Worm (Caenorhabditis elegans) whole organism, midembryonic: Measurements from ENCODE around the gene C47D12.5.

ENCODE experiments used
- T22C8.4 ChIP-seq: fragments of 200-800 bp; sonication (Bioruptor generic); IDR thresholded peaks from 2 replicates; pipeline ENCODE4 v1.3.6; 2022; ENCODE audit warnings: missing genetic modification characterization, missing compliant biosample characterization
- cog-1 ChIP-seq: sonication (generic microtip); optimal IDR thresholded peaks from 2 replicates; lab custom pipeline; 2016; ENCODE audit warnings: missing genetic modification characterization, missing compliant biosample characterization
- flt-1 ChIP-seq: fragments of 200-800 bp; sonication (Bioruptor generic); IDR thresholded peaks from 2 replicates; pipeline ENCODE4 v1.3.6; 2022; ENCODE audit warnings: missing genetic modification characterization, missing compliant biosample characterization
- klf-2 ChIP-seq: fragments of 200-800 bp; sonication (Bioruptor generic); conservative IDR thresholded peaks from 2 replicates; pipeline ENCODE4 v1.3.6; 2022; ENCODE audit warnings: missing genetic modification reagents, missing genetic modification characterization, missing compliant biosample characterization
- med-1 ChIP-seq: sonication (generic microtip); optimal IDR thresholded peaks from 2 replicates; lab custom pipeline; 2017; ENCODE audit warnings: missing genetic modification characterization, mild to moderate bottlenecking, missing compliant biosample characterization, antibody characterized with exemption, missing genetic modification reagents; ENCODE audit not compliant: insufficient read depth
- ref-1 ChIP-seq: fragments of 200-800 bp; sonication (Bioruptor generic); conservative IDR thresholded peaks from 2 replicates; pipeline ENCODE4 v1.3.6; 2022; ENCODE audit warnings: missing genetic modification reagents, missing genetic modification characterization, missing compliant biosample characterization
- tab-1 ChIP-seq: fragments of 200-800 bp; sonication (Bioruptor generic); IDR thresholded peaks from 2 replicates; pipeline ENCODE4 v1.3.6; 2022; ENCODE audit warnings: missing genetic modification characterization, missing compliant biosample characterization
- ztf-23 ChIP-seq: fragments of 200-800 bp; sonication (Bioruptor generic); IDR thresholded peaks from 2 replicates; pipeline ENCODE4 v1.3.6; 2022; ENCODE audit warnings: missing genetic modification reagents, missing genetic modification characterization, missing compliant biosample characterization
- ztf-29 ChIP-seq: fragments of 200-800 bp; sonication (Bioruptor generic); IDR thresholded peaks from 2 replicates; pipeline ENCODE4 v1.3.6; 2022; ENCODE audit warnings: missing genetic modification reagents, missing genetic modification characterization, missing compliant biosample characterization

Gene C47D12.5

ce11 chrII:11724362-11724761 lies 39.3 kb upstream of the C47D12.5 start:
- TF ChIP-seq flt-1 (GFP tag; lab: Robert Waterston, UW) = no peak
- TF ChIP-seq med-1 (GFP tag; lab: Kevin White, UChicago) = no peak
- no peak for TF ChIP-seq klf-2 (GFP tag; lab: Robert Waterston, UW)
- no peak for TF ChIP-seq T22C8.4
- no peak for TF ChIP-seq ztf-23 (GFP tag; lab: Robert Waterston, UW)
- no peak for TF ChIP-seq ztf-29 (GFP tag; lab: Robert Waterston, UW)
- TF ChIP-seq tab-1 (GFP tag; lab: Robert Waterston, UW) = no peak
- TF ChIP-seq ref-1 (GFP tag; lab: Robert Waterston, UW) = no peak
- no peak for TF ChIP-seq cog-1 (tag; lab: Kevin White, UChicago)

- TF ChIP-seq tab-1 (GFP tag; lab: Robert Waterston, UW) (no peak), ztf-23 (GFP tag; lab: Robert Waterston, UW) (no peak), ztf-29 (GFP tag; lab: Robert Waterston, UW) (no peak), cog-1 (tag; lab: Kevin White, UChicago) (no peak), flt-1 (GFP tag; lab: Robert Waterston, UW) (no peak), med-1 (GFP tag; lab: Kevin White, UChicago) (no peak), T22C8.4 (no peak), klf-2 (GFP tag; lab: Robert Waterston, UW) (no peak), ref-1 (GFP tag; lab: Robert Waterston, UW) (no peak)
These were observed 38.8 kb upstream of the C47D12.5 start, which contains the start of gene ldh-1 for ce11 chrII:11723904-11724303. ldh-1 (plus strand) TSS chrII:11724204.

- no peak for TF ChIP-seq ztf-23 (GFP tag; lab: Robert Waterston, UW)
- no peak for TF ChIP-seq T22C8.4
- no peak for TF ChIP-seq flt-1 (GFP tag; lab: Robert Waterston, UW)
- TF ChIP-seq ref-1 (GFP tag; lab: Robert Waterston, UW) = no peak
- no peak for TF ChIP-seq tab-1 (GFP tag; lab: Robert Waterston, UW)
- no peak for TF ChIP-seq klf-2 (GFP tag; lab: Robert Waterston, UW)
- TF ChIP-seq cog-1 (tag; lab: Kevin White, UChicago) = no peak
- TF ChIP-seq ztf-29 (GFP tag; lab: Robert Waterston, UW) = no peak
- TF ChIP-seq med-1 (GFP tag; lab: Kevin White, UChicago) = no peak
These were observed 37.1 kb upstream of the C47D12.5 start for ce11 chrII:11722164-11722563.

- TF ChIP-seq med-1 (GFP tag; lab: Kevin White, UChicago) (no peak), tab-1 (GFP tag; lab: Robert Waterston, UW) (0 out of 2 replicates have a peak, but pooled peaks have one; percentile 24)
These were observed 36.5 kb upstream of the C47D12.5 start for ce11 chrII:11721604-11722003.

ce11 chrII:11720819-11721218 lies 35.7 kb upstream of the C47D12.5 start:
- no peak for TF ChIP-seq ztf-29 (GFP tag; lab: Robert Waterston, UW)
- no peak for TF ChIP-seq ref-1 (GFP tag; lab: Robert Waterston, UW)
- no peak for TF ChIP-seq tab-1 (GFP tag; lab: Robert Waterston, UW)
- no peak for TF ChIP-seq flt-1 (GFP tag; lab: Robert Waterston, UW)
- no peak for TF ChIP-seq cog-1 (tag; lab: Kevin White, UChicago)
- TF ChIP-seq ztf-23 (GFP tag; lab: Robert Waterston, UW) = no peak
- TF ChIP-seq klf-2 (GFP tag; lab: Robert Waterston, UW) = no peak
- TF ChIP-seq med-1 (GFP tag; lab: Kevin White, UChicago) = no peak
- no peak for TF ChIP-seq T22C8.4

ce11 chrII:11720102-11720501 lies 35.0 kb upstream of the C47D12.5 start, which contains the start of gene F13D12.3:
F13D12.3 (plus strand) TSS chrII:11720402.
- TF ChIP-seq T22C8.4 = no peak
- no peak for TF ChIP-seq ztf-23 (GFP tag; lab: Robert Waterston, UW)
- no peak for TF ChIP-seq tab-1 (GFP tag; lab: Robert Waterston, UW)
- TF ChIP-seq cog-1 (tag; lab: Kevin White, UChicago) = no peak
- no peak for TF ChIP-seq flt-1 (GFP tag; lab: Robert Waterston, UW)
- no peak for TF ChIP-seq med-1 (GFP tag; lab: Kevin White, UChicago)
- TF ChIP-seq ztf-29 (GFP tag; lab: Robert Waterston, UW) = no peak
- TF ChIP-seq klf-2 (GFP tag; lab: Robert Waterston, UW) = no peak
- no peak for TF ChIP-seq ref-1 (GFP tag; lab: Robert Waterston, UW)

ce11 chrII:11719533-11719932 lies 34.5 kb upstream of the C47D12.5 start:
- TF ChIP-seq klf-2 (GFP tag; lab: Robert Waterston, UW) (no peak), ztf-23 (GFP tag; lab: Robert Waterston, UW) (no peak), ztf-29 (GFP tag; lab: Robert Waterston, UW) (no peak), T22C8.4 (no peak), ref-1 (GFP tag; lab: Robert Waterston, UW) (no peak), flt-1 (GFP tag; lab: Robert Waterston, UW) (no peak), tab-1 (GFP tag; lab: Robert Waterston, UW) (no peak), cog-1 (tag; lab: Kevin White, UChicago) (no peak), med-1 (GFP tag; lab: Kevin White, UChicago) (no peak)

ce11 chrII:11714728-11715127 lies 29.7 kb upstream of the C47D12.5 start:
- TF ChIP-seq ref-1 (GFP tag; lab: Robert Waterston, UW) = no peak
- TF ChIP-seq ztf-29 (GFP tag; lab: Robert Waterston, UW) = no peak
- TF ChIP-seq cog-1 (tag; lab: Kevin White, UChicago) = no peak
- no peak for TF ChIP-seq flt-1 (GFP tag; lab: Robert Waterston, UW)
- TF ChIP-seq T22C8.4 = no peak
- TF ChIP-seq ztf-23 (GFP tag; lab: Robert Waterston, UW) = no peak
- no peak for TF ChIP-seq klf-2 (GFP tag; lab: Robert Waterston, UW)
- no peak for TF ChIP-seq med-1 (GFP tag; lab: Kevin White, UChicago)
- TF ChIP-seq tab-1 (GFP tag; lab: Robert Waterston, UW) = no peak

- no peak for TF ChIP-seq ref-1 (GFP tag; lab: Robert Waterston, UW)
These were observed 28.5 kb upstream of the C47D12.5 start, which contains the start of gene F13D12.10 for ce11 chrII:11713569-11713968. F13D12.10 (plus strand) TSS chrII:11713799.
